Worm (Caenorhabditis elegans) whole organism, late embryonic: Measurements from ENCODE around the gene daf-31.

Experiments
- C38D4.7 ChIP-seq: fragments of 200-800 bp; sonication (Bioruptor generic); optimal IDR thresholded peaks from 2 replicates; lab custom pipeline; 2018; ENCODE audit warnings: mild to moderate bottlenecking, missing genetic modification characterization, moderate library complexity, missing compliant biosample characterization
- elt-2 ChIP-seq: sonication (generic microtip); optimal IDR thresholded peaks from 2 replicates; lab custom pipeline; 2016; ENCODE audit warnings: missing genetic modification reagents, missing genetic modification characterization, missing compliant biosample characterization
- ets-4 ChIP-seq: sonication (generic microtip); optimal IDR thresholded peaks from 2 replicates; lab custom pipeline; 2016; ENCODE audit warnings: missing genetic modification characterization, missing compliant biosample characterization
- gmeb-2 ChIP-seq: sonication (generic microtip); optimal IDR thresholded peaks from 2 replicates; lab custom pipeline; 2016; ENCODE audit warnings: missing genetic modification characterization, inconsistent platforms, missing compliant biosample characterization
- pha-4 ChIP-seq: fragments of 150-350 bp; optimal IDR thresholded peaks from 2 replicates; lab custom pipeline; 2018; ENCODE audit warnings: missing biosample characterization, missing genetic modification reagents, missing genetic modification characterization
- rnt-1 ChIP-seq: sonication (generic microtip); optimal IDR thresholded peaks from 2 replicates; lab custom pipeline; 2016; ENCODE audit warnings: missing genetic modification characterization, missing compliant biosample characterization

ce11 chrIV:8276609-8277008 lies 13.5 kb upstream of the daf-31 start, which contains the start of gene K07H8.12:
- TF ChIP-seq gmeb-2 (tag; lab: Kevin White, UChicago) (no peak), rnt-1 (tag; lab: Kevin White, UChicago) (no peak), C38D4.7 (GFP tag; lab: Kevin White, UChicago) (no peak), pha-4 (no peak), elt-2 (tag; lab: Kevin White, UChicago) (no peak), ets-4 (tag; lab: Kevin White, UChicago) (no peak)
